Fruit fly (Drosophila melanogaster) whole organism: ENCODE measurements around the gene CG44038.

Experiments used
- CG8478 ChIP-seq: fragments of >200 bp; optimal IDR thresholded peaks from 2 replicates; lab custom pipeline; 2018; ENCODE audit warnings: inconsistent platforms
- Dll ChIP-seq: fragments of >200 bp; optimal IDR thresholded peaks from 2 replicates; lab custom pipeline; 2017

DNA sequence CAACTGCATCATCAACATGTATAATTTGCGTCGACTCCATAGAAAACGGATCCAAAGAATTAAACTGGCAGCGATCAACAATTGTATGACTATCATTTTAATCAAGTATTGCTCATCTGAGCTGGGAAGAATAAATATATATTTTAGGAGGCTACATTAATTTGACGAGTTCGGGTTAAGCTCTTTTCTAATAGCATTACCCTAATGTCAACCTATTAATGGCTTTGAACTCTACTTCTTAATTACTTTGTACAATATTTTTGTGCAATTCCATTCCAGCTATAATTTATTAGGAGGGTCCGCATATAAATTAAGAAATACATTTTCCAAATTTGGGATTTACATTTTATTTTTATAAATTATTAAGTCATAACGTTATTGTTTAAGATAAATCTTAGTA is 24.0 kb upstream of the CG44038 start, which contains the start of gene Cyp313a2:
- no peak for TF ChIP-seq CG8478
- no peak for TF ChIP-seq Dll (lab: Kevin White, UChicago)
